Worm (Caenorhabditis elegans): ENCODE data around the gene lips-10.

ce11 chrII:8483124-8483792 lies 44.3 kb downstream of the lips-10 start:
- TF ChIP-seq flh-1 (GFP tag; optimal IDR thresholded peaks at IDR 0.05) (no peak), pha-4 (tag; optimal IDR thresholded peaks at IDR 0.05) (no peak), unc-62 (GFP tag; optimal IDR thresholded peaks at IDR 0.05) (no peak), nhr-28 (tag; optimal IDR thresholded peaks at IDR 0.05) (no peak), ham-2 (GFP tag; optimal IDR thresholded peaks at IDR 0.05) (no peak), nhr-237 (tag; optimal IDR thresholded peaks at IDR 0.05) (no peak), nhr-12 (tag; optimal IDR thresholded peaks at IDR 0.05) (no peak)
